Fruit fly (Drosophila melanogaster) whole organism, embryonic: ENCODE measurements around the gene eIF2gamma.
A peak's percentile ranks its signal among the peaks of the same experiment; 100 is the strongest.

ENCODE experiments used
- BEAF-32 ChIP-seq: fragments of 200-800 bp; sonication (Bioruptor generic); optimal IDR thresholded peaks from 3 replicates; lab custom pipeline; 2017; ENCODE audit warnings: missing biosample characterization, missing genetic modification characterization, mild to moderate bottlenecking, moderate library complexity, missing genetic modification reagents
- CG11085 ChIP-seq: fragments of 200-800 bp; sonication (Bioruptor generic); IDR thresholded peaks from 2 replicates; pipeline ENCODE4 v1.3.6; 2022; ENCODE audit warnings: missing biosample characterization, missing genetic modification characterization
- CG12104 ChIP-seq: fragments of 200-800 bp; sonication (Bioruptor generic); optimal IDR thresholded peaks from 3 replicates; lab custom pipeline; 2016; ENCODE audit warnings: missing biosample characterization, missing genetic modification characterization
- CG13287 ChIP-seq: fragments of 200-800 bp; sonication (Bioruptor generic); IDR thresholded peaks from 2 replicates; pipeline ENCODE4 v1.3.6; 2022; ENCODE audit warnings: missing biosample characterization, missing genetic modification characterization; ENCODE audit not compliant: partially characterized antibody
- CG13424 ChIP-seq: fragments of 200-800 bp; sonication (Bioruptor generic); optimal IDR thresholded peaks from 2 replicates; lab custom pipeline; 2019; ENCODE audit warnings: missing biosample characterization, mild to moderate bottlenecking, missing genetic modification characterization, moderate library complexity
- CG15479 ChIP-seq: fragments of 200-800 bp; sonication (Bioruptor generic); optimal IDR thresholded peaks from 3 replicates; lab custom pipeline; 2019; ENCODE audit warnings: missing biosample characterization, mild to moderate bottlenecking, missing genetic modification characterization, moderate library complexity
- CG15514 ChIP-seq: fragments of 200-800 bp; sonication (Bioruptor generic); optimal IDR thresholded peaks from 3 replicates; lab custom pipeline; 2017; ENCODE audit warnings: missing biosample characterization, missing genetic modification characterization, mild to moderate bottlenecking, moderate library complexity, missing genetic modification reagents
- CG1603 ChIP-seq: fragments of 200-800 bp; sonication (Bioruptor generic); optimal IDR thresholded peaks from 2 replicates; lab custom pipeline; 2019; ENCODE audit warnings: missing biosample characterization, mild to moderate bottlenecking, missing genetic modification characterization, moderate library complexity
- CG16863 ChIP-seq: fragments of 200-800 bp; sonication (Bioruptor generic); optimal IDR thresholded peaks from 3 replicates; lab custom pipeline; 2016; ENCODE audit warnings: missing biosample characterization, missing genetic modification characterization
- CG17568 ChIP-seq: fragments of 200-800 bp; sonication (Bioruptor generic); optimal IDR thresholded peaks from 2 replicates; lab custom pipeline; 2018; ENCODE audit warnings: missing biosample characterization, mild to moderate bottlenecking, missing genetic modification characterization, moderate library complexity
- CG34224 ChIP-seq: fragments of 200-800 bp; sonication (Bioruptor generic); IDR thresholded peaks from 3 replicates; pipeline ENCODE4 v1.3.6; 2022; ENCODE audit warnings: missing biosample characterization, missing genetic modification characterization; ENCODE audit not compliant: partially characterized antibody
- CG34376 ChIP-seq: fragments of 200-800 bp; sonication (Bioruptor generic); optimal IDR thresholded peaks from 2 replicates; lab custom pipeline; 2018; ENCODE audit warnings: missing biosample characterization, mild to moderate bottlenecking, missing genetic modification characterization
- CG3995 ChIP-seq: fragments of 200-800 bp; sonication (Bioruptor generic); optimal IDR thresholded peaks from 3 replicates; lab custom pipeline; 2016; ENCODE audit warnings: missing biosample characterization, missing genetic modification characterization
- CG4424 ChIP-seq: fragments of 200-800 bp; sonication (Bioruptor generic); optimal IDR thresholded peaks from 3 replicates; lab custom pipeline; 2016; ENCODE audit warnings: missing biosample characterization, missing genetic modification characterization
- CG6765 ChIP-seq: fragments of 200-800 bp; sonication (Bioruptor generic); optimal IDR thresholded peaks from 3 replicates; lab custom pipeline; 2017; ENCODE audit warnings: missing biosample characterization, mild to moderate bottlenecking, missing genetic modification characterization
- CG9932 ChIP-seq: fragments of 200-800 bp; sonication (Bioruptor generic); IDR thresholded peaks from 2 replicates; pipeline ENCODE4 v1.3.6; 2022; ENCODE audit warnings: missing biosample characterization, missing genetic modification characterization
- CoRest ChIP-seq: fragments of 200-800 bp; sonication (Bioruptor generic); optimal IDR thresholded peaks from 3 replicates; lab custom pipeline; 2018; ENCODE audit warnings: missing biosample characterization, mild to moderate bottlenecking, missing genetic modification characterization, moderate library complexity
- Doc2 ChIP-seq: fragments of 200-800 bp; sonication (Bioruptor generic); IDR thresholded peaks from 2 replicates; pipeline ENCODE4 v1.3.6; 2022; ENCODE audit warnings: missing biosample characterization, missing genetic modification characterization
- Doc3 ChIP-seq: fragments of 200-800 bp; sonication (Bioruptor generic); IDR thresholded peaks from 3 replicates; pipeline ENCODE4 v1.3.6; 2022; ENCODE audit warnings: missing biosample characterization, missing genetic modification characterization; ENCODE audit not compliant: partially characterized antibody
- Dp ChIP-seq: fragments of 200-800 bp; sonication (Bioruptor generic); optimal IDR thresholded peaks from 2 replicates; lab custom pipeline; 2018; ENCODE audit warnings: missing biosample characterization, mild to moderate bottlenecking, missing genetic modification characterization, moderate library complexity
- Elba2 ChIP-seq: fragments of 200-800 bp; sonication (Bioruptor generic); optimal IDR thresholded peaks from 3 replicates; lab custom pipeline; 2016; ENCODE audit warnings: missing biosample characterization, missing genetic modification characterization
- HmgZ ChIP-seq: fragments of 200-800 bp; sonication (Bioruptor generic); optimal IDR thresholded peaks from 2 replicates; lab custom pipeline; 2018; ENCODE audit warnings: missing biosample characterization, mild to moderate bottlenecking, missing genetic modification characterization
- Kr ChIP-seq: fragments of 200-800 bp; sonication (Bioruptor generic); optimal IDR thresholded peaks from 2 replicates; lab custom pipeline; 2017; ENCODE audit warnings: missing biosample characterization, mild to moderate bottlenecking, missing genetic modification characterization
- Max ChIP-seq: fragments of 200-800 bp; sonication (Bioruptor generic); optimal IDR thresholded peaks from 2 replicates; lab custom pipeline; 2016; ENCODE audit warnings: missing biosample characterization, mild to moderate bottlenecking, missing genetic modification characterization
- Myb ChIP-seq: fragments of 200-800 bp; sonication (Bioruptor generic); optimal IDR thresholded peaks from 2 replicates; lab custom pipeline; 2016; ENCODE audit warnings: missing biosample characterization, missing genetic modification characterization
- Nf-YC ChIP-seq: fragments of 200-800 bp; optimal IDR thresholded peaks from 3 replicates; lab custom pipeline; 2019; ENCODE audit warnings: missing biosample characterization, mild to moderate bottlenecking, missing genetic modification characterization, moderate library complexity
- PHDP ChIP-seq: fragments of 200-800 bp; sonication (Bioruptor generic); optimal IDR thresholded peaks from 3 replicates; lab custom pipeline; 2018; ENCODE audit warnings: missing biosample characterization, mild to moderate bottlenecking, missing genetic modification characterization, moderate library complexity
- Pdp1 ChIP-seq, 2 experiments: fragments of 200-800 bp; sonication (Bioruptor generic); optimal IDR thresholded peaks; 3 replicates each; lab custom pipeline; 2016; ENCODE audit warnings: missing biosample characterization in 2 of 2, missing genetic modification characterization in 2 of 2, mild to moderate bottlenecking in 1 of 2, moderate library complexity in 1 of 2
- chinmo ChIP-seq: fragments of 200-800 bp; sonication (Bioruptor generic); IDR thresholded peaks from 4 replicates; pipeline ENCODE4 v1.3.6; 2022; ENCODE audit warnings: missing biosample characterization, missing genetic modification characterization; ENCODE audit not compliant: partially characterized antibody
- crp ChIP-seq, 2 experiments: fragments of 200-800 bp; sonication (Bioruptor generic); optimal IDR thresholded peaks; 2 replicates in 1 of 2; 3 replicates in 1 of 2; lab custom pipeline; 2017; ENCODE audit warnings: missing biosample characterization in 2 of 2, missing genetic modification characterization in 2 of 2, mild to moderate bottlenecking in 1 of 2, moderate library complexity in 1 of 2
- ems ChIP-seq: fragments of 200-800 bp; sonication (Bioruptor generic); optimal IDR thresholded peaks from 3 replicates; lab custom pipeline; 2016; ENCODE audit warnings: missing biosample characterization, missing genetic modification characterization
- exex ChIP-seq: fragments of 200-800 bp; sonication (Bioruptor generic); optimal IDR thresholded peaks from 4 replicates; lab custom pipeline; 2018; ENCODE audit warnings: missing biosample characterization, mild to moderate bottlenecking, missing genetic modification characterization, moderate library complexity
- gfzf ChIP-seq: fragments of 200-800 bp; sonication (Bioruptor generic); optimal IDR thresholded peaks from 2 replicates; lab custom pipeline; 2016; ENCODE audit warnings: missing biosample characterization, mild to moderate bottlenecking, missing genetic modification characterization, moderate library complexity
- gro ChIP-seq: fragments of 200-800 bp; sonication (Bioruptor generic); optimal IDR thresholded peaks from 2 replicates; lab custom pipeline; 2016; ENCODE audit warnings: missing biosample characterization, missing genetic modification characterization
- lilli ChIP-seq: fragments of 200-800 bp; sonication (Bioruptor generic); optimal IDR thresholded peaks from 3 replicates; lab custom pipeline; 2016; ENCODE audit warnings: missing biosample characterization, missing genetic modification characterization
- nmo ChIP-seq: fragments of 200-800 bp; sonication (Bioruptor generic); optimal IDR thresholded peaks from 2 replicates; lab custom pipeline; 2018; ENCODE audit warnings: missing biosample characterization, mild to moderate bottlenecking, missing genetic modification characterization, moderate library complexity
- phol ChIP-seq: fragments of 200-800 bp; sonication (Bioruptor generic); optimal IDR thresholded peaks from 3 replicates; lab custom pipeline; 2018; ENCODE audit warnings: missing biosample characterization, mild to moderate bottlenecking, missing genetic modification characterization, moderate library complexity
- pita ChIP-seq: fragments of 200-800 bp; sonication (Bioruptor generic); optimal IDR thresholded peaks from 2 replicates; lab custom pipeline; 2017; ENCODE audit warnings: missing biosample characterization, mild to moderate bottlenecking, missing genetic modification characterization
- pzg ChIP-seq: fragments of 200-800 bp; sonication (Bioruptor generic); optimal IDR thresholded peaks from 3 replicates; lab custom pipeline; 2018; ENCODE audit warnings: missing biosample characterization, mild to moderate bottlenecking, missing genetic modification characterization, moderate library complexity
- row ChIP-seq: fragments of 200-800 bp; sonication (Bioruptor generic); IDR thresholded peaks from 3 replicates; pipeline ENCODE4 v1.3.6; 2022; ENCODE audit warnings: missing biosample characterization, missing genetic modification characterization
- sens ChIP-seq: fragments of 200-800 bp; sonication (Bioruptor generic); peaks from one replicate; lab custom pipeline; 2016; ENCODE audit warnings: missing biosample characterization, missing genetic modification characterization
- unc-4 ChIP-seq: fragments of 200-800 bp; sonication (Bioruptor generic); IDR thresholded peaks from 2 replicates; pipeline ENCODE4 v1.3.6; 2022; ENCODE audit warnings: missing biosample characterization, missing genetic modification characterization; ENCODE audit not compliant: partially characterized antibody
- zen ChIP-seq: fragments of 200-800 bp; sonication (Bioruptor generic); optimal IDR thresholded peaks from 3 replicates; lab custom pipeline; 2018; ENCODE audit warnings: missing biosample characterization, mild to moderate bottlenecking, missing genetic modification characterization, moderate library complexity

eIF2gamma gene

DNA sequence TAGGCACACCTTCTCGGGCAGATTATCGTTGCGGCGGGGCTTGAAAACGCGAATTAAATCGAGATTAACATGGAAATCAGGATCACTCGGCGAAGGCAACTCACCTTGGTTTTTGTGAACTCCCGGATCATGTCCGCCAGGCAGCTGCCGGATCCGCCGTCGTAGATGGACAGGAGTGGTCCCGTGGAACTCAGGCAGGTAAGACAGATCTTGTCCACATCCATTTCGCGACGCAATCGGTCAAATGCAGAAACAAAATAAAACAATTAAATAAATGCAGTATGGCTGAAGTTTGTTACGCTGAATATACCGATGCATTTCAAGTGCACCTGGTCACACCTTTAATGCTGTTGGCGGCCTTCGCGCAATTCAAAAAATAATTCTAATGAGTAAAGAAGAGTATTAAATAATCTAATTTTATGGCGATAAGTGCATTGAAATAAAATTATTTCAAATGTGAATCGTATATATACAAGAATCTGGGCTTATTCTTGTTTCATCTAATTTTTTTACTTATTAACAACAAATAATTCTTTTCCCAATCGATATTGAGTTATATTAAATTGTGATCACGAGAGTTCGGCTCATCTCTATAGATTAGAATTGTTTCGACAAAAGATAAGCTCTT lies 49.8 kb downstream of the eIF2gamma start, which contains the start of the genes CG6654 and CG4210 (continued):
- TF ChIP-seq row (GFP tag; lab: Robert Waterston, UW) (peak; percentile 71), Dp (GFP tag; lab: Kevin White, UChicago) (peak; percentile 90), CG34224 (GFP tag; lab: Robert Waterston, UW) (peak; percentile 77), pzg (GFP tag; lab: Kevin White, UChicago) (peak; percentile 67), CG34376 (GFP tag; lab: Kevin White, UChicago) (peak; percentile 28), chinmo (GFP tag; lab: Robert Waterston, UW) (0 out of 4 replicates have a peak, but pooled peaks have one; percentile 17), CG13287 (peak; percentile 83), crp (GFP tag; optimal IDR thresholded peaks at IDR 0.05; lab: Kevin White, UChicago) (peak in 1 of 2 experiments; percentile 31), Kr (GFP tag; lab: Kevin White, UChicago) (no peak), nmo (GFP tag; lab: Kevin White, UChicago) (peak; percentile 56), Elba2 (GFP tag; lab: Kevin White, UChicago) (peak; percentile 60), CG15479 (GFP tag; lab: Kevin White, UChicago) (peak; percentile 20), CG15514 (GFP tag; lab: Kevin White, UChicago) (peak; percentile 20), Max (GFP tag; lab: Kevin White, UChicago) (peak; percentile 14), lilli (GFP tag; lab: Kevin White, UChicago) (peak; percentile 31), Doc3 (GFP tag; lab: Robert Waterston, UW) (peak; percentile 75), CG3995 (GFP tag; lab: Kevin White, UChicago) (peak; percentile 69), CoRest (tag; lab: Kevin White, UChicago) (peak; percentile 56), CG9932 (GFP tag; lab: Robert Waterston, UW) (peak; percentile 54), unc-4 (GFP tag; lab: Robert Waterston, UW) (peak; percentile 51; the same call in 1 of the 2 replicates), CG17568 (GFP tag; lab: Kevin White, UChicago) (no peak), zen (peak; percentile 36), CG4424 (GFP tag; lab: Kevin White, UChicago) (no peak), CG11085 (no peak), Doc2 (GFP tag; lab: Robert Waterston, UW) (no peak), pita (GFP tag; lab: Kevin White, UChicago) (no peak), Pdp1 (GFP tag; optimal IDR thresholded peaks at IDR 0.05; lab: Kevin White, UChicago) (peak in 1 of 2 experiments; percentile 63), gfzf (GFP tag; lab: Kevin White, UChicago) (peak; percentile 86), CG13424 (tag; lab: Kevin White, UChicago) (peak; percentile 8), Nf-YC (tag; lab: Kevin White, UChicago) (peak; percentile 44), exex (peak; percentile 38), CG6765 (GFP tag; lab: Kevin White, UChicago) (no peak), Myb (GFP tag; lab: Kevin White, UChicago) (peak; percentile 3), CG1603 (tag; lab: Kevin White, UChicago) (peak; percentile 50), ems (GFP tag; lab: Kevin White, UChicago) (no peak), BEAF-32 (peak; percentile 78), HmgZ (tag; lab: Kevin White, UChicago) (peak; percentile 48), PHDP (tag; lab: Kevin White, UChicago) (peak; percentile 8), sens (GFP tag; lab: Kevin White, UChicago) (peak; percentile 85), phol (tag; lab: Kevin White, UChicago) (peak; percentile 22), gro (peak; percentile 33), CG12104 (GFP tag; lab: Kevin White, UChicago) (peak; percentile 23), CG16863 (GFP tag; lab: Kevin White, UChicago) (no peak)
